Worm (Caenorhabditis elegans) whole organism, mixed stage, embryonic: ENCODE measurements around the gene Y17G7B.22.

Source experiments
- blmp-1 ChIP-seq: fragments of 150-350 bp; optimal IDR thresholded peaks from 2 replicates; lab custom pipeline; 2014; ENCODE audit warnings: missing biosample characterization, missing genetic modification characterization
- elt-1 ChIP-seq: sonication (generic microtip); optimal IDR thresholded peaks from 2 replicates; lab custom pipeline; 2017; ENCODE audit warnings: missing genetic modification characterization, mild to moderate bottlenecking, missing compliant biosample characterization, antibody characterized with exemption, moderate library complexity, borderline replicate concordance; ENCODE audit not compliant: insufficient read depth
- nhr-237 ChIP-seq: fragments of 150-350 bp; optimal IDR thresholded peaks from 2 replicates; lab custom pipeline; 2014; ENCODE audit warnings: missing biosample characterization, missing genetic modification characterization
- nhr-76 ChIP-seq: sonication (generic microtip); optimal IDR thresholded peaks from 2 replicates; lab custom pipeline; 2017; ENCODE audit warnings: missing biosample characterization, missing genetic modification characterization
- ztf-11 ChIP-seq: fragments of 150-350 bp; optimal IDR thresholded peaks from 2 replicates; lab custom pipeline; 2014; ENCODE audit warnings: missing biosample characterization, missing genetic modification characterization

DNA sequence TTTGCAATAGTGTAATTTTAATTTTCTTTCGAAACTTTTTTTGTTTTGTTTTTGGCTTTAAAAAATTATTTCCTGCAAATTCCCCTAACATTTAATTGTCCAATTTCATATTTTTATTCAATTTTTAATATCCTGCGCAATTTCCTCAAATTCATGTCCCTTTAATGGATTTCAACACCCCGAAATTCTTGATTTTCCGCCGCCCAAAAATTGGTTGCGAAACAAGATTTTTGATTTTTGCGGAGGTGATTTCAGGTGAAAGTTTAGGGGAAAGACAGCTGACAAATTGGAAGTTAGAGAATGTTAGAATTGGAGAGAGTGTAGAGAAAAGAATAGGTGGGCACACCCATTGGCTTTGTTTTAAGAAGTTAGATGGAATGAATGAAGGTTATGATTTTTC, 27.2 kb downstream of the Y17G7B.22 start:
- TF ChIP-seq nhr-237 (tag; lab: Kevin White, UChicago) (no peak), elt-1 (tag; lab: Kevin White, UChicago) (no peak), blmp-1 (no peak), nhr-76 (tag; lab: Kevin White, UChicago) (no peak), ztf-11 (tag; lab: Kevin White, UChicago) (no peak)
